Worm (Caenorhabditis elegans): ENCODE data around the gene unc-103.

DNA sequence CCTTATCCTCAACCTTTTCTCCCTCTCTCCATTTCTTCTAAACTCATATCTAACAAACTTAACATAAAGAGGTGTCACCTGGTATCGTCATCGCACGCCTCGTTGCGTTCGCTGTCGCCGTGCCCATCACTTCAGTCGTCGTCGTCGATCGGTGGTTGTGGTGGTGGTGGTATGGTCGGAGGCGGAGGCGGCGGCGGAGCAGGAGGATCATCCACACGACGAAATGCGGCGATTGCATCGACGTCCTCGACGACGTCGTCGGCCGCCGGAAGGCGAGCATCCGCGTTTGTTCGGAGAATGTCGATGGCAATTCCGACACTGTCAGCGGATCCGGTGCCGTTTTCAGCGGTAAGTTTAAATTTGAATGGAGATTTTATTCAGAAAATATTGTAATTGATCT is 18.9 kb downstream of the unc-103 start:
- TF ChIP-seq zag-1 (tag; optimal IDR thresholded peaks at IDR 0.05) (no peak), egl-27 (tag; optimal IDR thresholded peaks at IDR 0.05) (no peak), fkh-10 (GFP tag; optimal IDR thresholded peaks at IDR 0.05) (no peak), ctbp-1 (GFP tag; IDR thresholded peaks at IDR 0.05) (no peak), pqm-1 (tag; optimal IDR thresholded peaks at IDR 0.05) (no peak), F37D6.2 (tag; optimal IDR thresholded peaks at IDR 0.05) (no peak), nhr-42 (GFP tag; IDR thresholded peaks at IDR 0.05) (no peak)

Measured in whole organism, L4 larva.